Fruit fly (Drosophila melanogaster) whole organism, adult: ENCODE measurements around the gene CG34367.

Experiments
- CG11617 ChIP-seq: fragments of 200-800 bp; sonication (Bioruptor generic); optimal IDR thresholded peaks from 2 replicates; lab custom pipeline; 2017; ENCODE audit warnings: mild to moderate bottlenecking, missing biosample characterization, missing genetic modification reagents, missing genetic modification characterization
- CG1620 ChIP-seq: fragments of 200-800 bp; sonication (Bioruptor generic); optimal IDR thresholded peaks from 2 replicates; lab custom pipeline; 2016; ENCODE audit warnings: missing biosample characterization, missing genetic modification characterization
- CG5204 ChIP-seq: fragments of 200-800 bp; sonication (Bioruptor generic); optimal IDR thresholded peaks from 2 replicates; lab custom pipeline; 2016; ENCODE audit warnings: missing biosample characterization, missing genetic modification characterization
- CG7045 ChIP-seq: fragments of 200-800 bp; sonication (Bioruptor generic); optimal IDR thresholded peaks from 2 replicates; lab custom pipeline; 2017; ENCODE audit warnings: missing biosample characterization, mild to moderate bottlenecking, missing genetic modification characterization
- CG7101 ChIP-seq: fragments of 200-800 bp; sonication (Bioruptor generic); optimal IDR thresholded peaks from 2 replicates; lab custom pipeline; 2018; ENCODE audit warnings: missing biosample characterization, mild to moderate bottlenecking, missing genetic modification characterization, moderate library complexity
- Clk ChIP-seq: fragments of 200-800 bp; sonication (Bioruptor generic); optimal IDR thresholded peaks from 2 replicates; lab custom pipeline; 2017; ENCODE audit warnings: missing biosample characterization, missing genetic modification characterization
- Crg-1 ChIP-seq: fragments of 200-800 bp; sonication (Bioruptor generic); optimal IDR thresholded peaks from 2 replicates; lab custom pipeline; 2016; ENCODE audit warnings: missing biosample characterization, missing genetic modification characterization
- Hr96 ChIP-seq: fragments of 200-800 bp; sonication (Bioruptor generic); optimal IDR thresholded peaks from 2 replicates; lab custom pipeline; 2016; ENCODE audit warnings: missing biosample characterization, missing genetic modification characterization
- Mnt ChIP-seq: fragments of 200-800 bp; sonication (Bioruptor generic); optimal IDR thresholded peaks from 2 replicates; lab custom pipeline; 2016; ENCODE audit warnings: missing biosample characterization, mild to moderate bottlenecking, missing genetic modification characterization
- bab1 ChIP-seq: fragments of 200-800 bp; sonication (Bioruptor generic); optimal IDR thresholded peaks from 3 replicates; lab custom pipeline; 2019; ENCODE audit warnings: missing biosample characterization, mild to moderate bottlenecking, missing genetic modification characterization, moderate library complexity
- cic ChIP-seq: fragments of 200-800 bp; sonication (Bioruptor generic); optimal IDR thresholded peaks from 2 replicates; lab custom pipeline; 2017; ENCODE audit warnings: missing biosample characterization, mild to moderate bottlenecking, missing genetic modification characterization, moderate library complexity
- tj ChIP-seq: fragments of 200-800 bp; sonication (Bioruptor generic); optimal IDR thresholded peaks from 3 replicates; lab custom pipeline; 2017; ENCODE audit warnings: missing biosample characterization, mild to moderate bottlenecking, missing genetic modification characterization, moderate library complexity
- toe ChIP-seq: fragments of 200-800 bp; sonication (Bioruptor generic); optimal IDR thresholded peaks from 2 replicates; lab custom pipeline; 2016; ENCODE audit warnings: missing biosample characterization, missing genetic modification characterization

DNA sequence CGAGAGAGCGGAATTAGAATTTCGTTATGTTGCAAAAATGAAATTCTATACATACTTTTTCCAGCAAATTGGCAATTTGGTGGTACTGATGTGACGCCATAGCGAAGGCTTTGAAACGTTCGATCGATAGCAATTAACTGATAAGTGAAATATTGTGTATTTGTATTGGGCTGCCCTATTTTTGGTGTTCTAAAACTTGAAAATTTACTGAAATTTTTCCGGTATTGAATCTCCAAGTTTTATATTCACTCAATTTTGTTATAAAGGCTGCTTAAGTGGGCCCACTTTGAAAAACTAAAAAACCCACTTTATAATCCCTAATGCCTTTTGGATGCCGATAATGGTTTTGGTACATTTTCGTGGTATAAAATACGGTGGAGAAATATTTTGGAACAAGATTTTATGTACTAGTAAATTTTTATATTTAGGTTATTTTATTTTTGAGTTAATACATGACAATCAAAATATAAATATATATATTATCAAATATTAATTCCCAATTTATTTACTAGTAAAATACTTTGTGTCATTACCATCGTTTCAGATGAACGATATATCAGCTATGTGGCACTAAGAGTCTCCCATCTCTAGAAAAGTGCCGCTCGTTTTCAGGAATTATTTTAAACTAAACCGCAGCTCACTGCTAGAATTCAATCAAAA lies 8.8 kb upstream of the CG34367 start, which contains the start of the genes Cand1 and pim:
- TF ChIP-seq bab1 (no peak), tj (GFP tag; lab: Kevin White, UChicago) (no peak), Crg-1 (GFP tag; lab: Kevin White, UChicago) (no peak), CG5204 (no peak), CG11617 (GFP tag; lab: Kevin White, UChicago) (no peak), CG7101 (tag; lab: Kevin White, UChicago) (peak; percentile 50), Clk (GFP tag; lab: Kevin White, UChicago) (no peak), Hr96 (no peak), toe (no peak), Mnt (GFP tag; lab: Kevin White, UChicago) (no peak), cic (no peak), CG1620 (GFP tag; lab: Kevin White, UChicago) (no peak), CG7045 (GFP tag; lab: Kevin White, UChicago) (no peak)
